Fruit fly (Drosophila melanogaster) whole organism, prepupa: ENCODE measurements around the gene rump.

Experiments
- Blimp-1 ChIP-seq: fragments of 200-800 bp; sonication (Bioruptor generic); optimal IDR thresholded peaks from 3 replicates; lab custom pipeline; 2017; ENCODE audit warnings: missing biosample characterization, missing genetic modification characterization, mild to moderate bottlenecking, moderate library complexity, missing genetic modification reagents
- CG10631 ChIP-seq: fragments of 200-800 bp; sonication (Bioruptor generic); optimal IDR thresholded peaks from 2 replicates; lab custom pipeline; 2016; ENCODE audit warnings: missing biosample characterization, missing genetic modification characterization
- CG11294 ChIP-seq: fragments of 200-800 bp; sonication (Bioruptor generic); IDR thresholded peaks from 2 replicates; pipeline ENCODE4 v1.3.6; 2022; ENCODE audit warnings: missing biosample characterization, missing genetic modification characterization
- CG11902 ChIP-seq: fragments of 200-800 bp; sonication (Bioruptor generic); optimal IDR thresholded peaks from 3 replicates; lab custom pipeline; 2016; ENCODE audit warnings: missing biosample characterization, missing genetic modification characterization
- CG15336 ChIP-seq: fragments of 200-800 bp; sonication (Bioruptor generic); IDR thresholded peaks from 2 replicates; pipeline ENCODE4 v1.3.6; 2022; ENCODE audit warnings: missing biosample characterization, missing genetic modification characterization
- CG16779 ChIP-seq: fragments of 200-800 bp; sonication (Bioruptor generic); optimal IDR thresholded peaks from 3 replicates; lab custom pipeline; 2017; ENCODE audit warnings: missing biosample characterization, mild to moderate bottlenecking, missing genetic modification characterization
- CG3032 ChIP-seq: fragments of 200-800 bp; optimal IDR thresholded peaks from 2 replicates; lab custom pipeline; 2019; ENCODE audit warnings: missing biosample characterization, mild to moderate bottlenecking, missing genetic modification characterization, moderate library complexity
- CG31627 ChIP-seq: fragments of 200-800 bp; sonication (Bioruptor generic); optimal IDR thresholded peaks from 3 replicates; lab custom pipeline; 2016; ENCODE audit warnings: missing biosample characterization, missing genetic modification characterization
- CG34406 ChIP-seq: fragments of 200-800 bp; sonication (Bioruptor generic); optimal IDR thresholded peaks from 3 replicates; lab custom pipeline; 2016; ENCODE audit warnings: missing biosample characterization, missing genetic modification characterization
- CG3919 ChIP-seq: fragments of 200-800 bp; sonication (Bioruptor generic); optimal IDR thresholded peaks from 3 replicates; lab custom pipeline; 2016; ENCODE audit warnings: missing biosample characterization, missing genetic modification characterization
- CG4318 ChIP-seq: fragments of 200-800 bp; sonication (Bioruptor generic); optimal IDR thresholded peaks from 3 replicates; lab custom pipeline; 2017; ENCODE audit warnings: missing biosample characterization, mild to moderate bottlenecking, missing genetic modification characterization
- CG6163 ChIP-seq: fragments of 200-800 bp; sonication (Bioruptor generic); IDR thresholded peaks from 3 replicates; pipeline ENCODE4 v1.3.6; 2022; ENCODE audit warnings: missing biosample characterization, missing genetic modification characterization
- CG6792 ChIP-seq: fragments of 200-800 bp; sonication (Bioruptor generic); optimal IDR thresholded peaks from 3 replicates; lab custom pipeline; 2016; ENCODE audit warnings: missing biosample characterization, missing genetic modification characterization
- CG6808 ChIP-seq: fragments of 200-800 bp; sonication (Bioruptor generic); optimal IDR thresholded peaks from 3 replicates; lab custom pipeline; 2017; ENCODE audit warnings: missing biosample characterization, missing genetic modification characterization, mild to moderate bottlenecking, moderate library complexity, missing genetic modification reagents
- CG6854 ChIP-seq: fragments of 200-800 bp; sonication (Bioruptor generic); optimal IDR thresholded peaks from 2 replicates; lab custom pipeline; 2017; ENCODE audit warnings: missing biosample characterization, mild to moderate bottlenecking, missing genetic modification characterization
- CG7368 ChIP-seq: fragments of 200-800 bp; sonication (Bioruptor generic); optimal IDR thresholded peaks from 3 replicates; lab custom pipeline; 2016; ENCODE audit warnings: missing biosample characterization, missing genetic modification characterization
- CG8119 ChIP-seq: fragments of 200-800 bp; sonication (Bioruptor generic); IDR thresholded peaks from 3 replicates; pipeline ENCODE4 v1.3.6; 2022; ENCODE audit warnings: missing biosample characterization, missing genetic modification characterization
- CG8319 ChIP-seq: fragments of 200-800 bp; sonication (Bioruptor generic); optimal IDR thresholded peaks from 3 replicates; lab custom pipeline; 2016; ENCODE audit warnings: missing biosample characterization, missing genetic modification characterization
- CG8632 ChIP-seq: fragments of 200-800 bp; sonication (Bioruptor generic); optimal IDR thresholded peaks from 3 replicates; lab custom pipeline; 2016; ENCODE audit warnings: missing biosample characterization, missing genetic modification characterization
- CG9139 ChIP-seq: fragments of 200-800 bp; sonication (Bioruptor generic); optimal IDR thresholded peaks from 3 replicates; lab custom pipeline; 2017; ENCODE audit warnings: missing biosample characterization, mild to moderate bottlenecking, missing genetic modification characterization
- Eip75B ChIP-seq: fragments of 200-800 bp; sonication (Bioruptor generic); optimal IDR thresholded peaks from 3 replicates; lab custom pipeline; 2016; ENCODE audit warnings: missing biosample characterization, missing genetic modification characterization
- Eip78C ChIP-seq: fragments of 200-800 bp; sonication (Bioruptor generic); peaks from one replicate; lab custom pipeline; 2016; ENCODE audit warnings: missing biosample characterization, missing genetic modification characterization
- Eip93F ChIP-seq: fragments of 200-800 bp; sonication (Bioruptor generic); optimal IDR thresholded peaks from 2 replicates; lab custom pipeline; 2016; ENCODE audit warnings: missing biosample characterization, mild to moderate bottlenecking, missing genetic modification characterization
- Ets21C ChIP-seq: fragments of 200-800 bp; sonication (Bioruptor generic); optimal IDR thresholded peaks from 3 replicates; lab custom pipeline; 2016; ENCODE audit warnings: missing biosample characterization, missing genetic modification characterization
- Gug ChIP-seq: fragments of 200-800 bp; sonication (Bioruptor generic); IDR thresholded peaks from 2 replicates; pipeline ENCODE4 v1.3.6; 2022; ENCODE audit warnings: missing biosample characterization, missing genetic modification characterization
- Hr38 ChIP-seq: sonication (Bioruptor generic); optimal IDR thresholded peaks from 2 replicates; lab custom pipeline; 2016; ENCODE audit warnings: missing biosample characterization, missing genetic modification characterization
- Hr39 ChIP-seq: fragments of 200-800 bp; sonication (Bioruptor generic); optimal IDR thresholded peaks from 2 replicates; lab custom pipeline; 2016; ENCODE audit warnings: missing biosample characterization, missing genetic modification characterization
- OdsH ChIP-seq: fragments of 200-800 bp; sonication (Bioruptor generic); optimal IDR thresholded peaks from 3 replicates; lab custom pipeline; 2016; ENCODE audit warnings: missing biosample characterization, missing genetic modification characterization
- Smox ChIP-seq: fragments of 200-800 bp; sonication (Bioruptor generic); optimal IDR thresholded peaks from 3 replicates; lab custom pipeline; 2016; ENCODE audit warnings: missing biosample characterization, missing genetic modification characterization
- Sox102F ChIP-seq: fragments of 200-800 bp; sonication (Bioruptor generic); optimal IDR thresholded peaks from 2 replicates; lab custom pipeline; 2016; ENCODE audit warnings: missing biosample characterization, mild to moderate bottlenecking, missing genetic modification characterization
- Sox15 ChIP-seq: fragments of 200-800 bp; sonication (Bioruptor generic); optimal IDR thresholded peaks from 3 replicates; lab custom pipeline; 2016; ENCODE audit warnings: missing biosample characterization, missing genetic modification characterization
- achi ChIP-seq: fragments of 200-800 bp; sonication (Bioruptor generic); optimal IDR thresholded peaks from 3 replicates; lab custom pipeline; 2016; ENCODE audit warnings: missing biosample characterization, missing genetic modification characterization
- acj6 ChIP-seq: fragments of 200-800 bp; sonication (Bioruptor generic); optimal IDR thresholded peaks from 3 replicates; lab custom pipeline; 2016; ENCODE audit warnings: missing biosample characterization, missing genetic modification characterization
- cyc ChIP-seq: fragments of 200-800 bp; sonication (Bioruptor generic); optimal IDR thresholded peaks from 3 replicates; lab custom pipeline; 2016; ENCODE audit warnings: missing biosample characterization, missing genetic modification characterization
- dsx ChIP-seq: fragments of 200-800 bp; optimal IDR thresholded peaks from 3 replicates; lab custom pipeline; 2019; ENCODE audit warnings: missing biosample characterization, mild to moderate bottlenecking, missing genetic modification characterization, moderate library complexity; ENCODE audit not compliant: poor library complexity, severe bottlenecking
- eg ChIP-seq: fragments of 200-800 bp; sonication (Bioruptor generic); IDR thresholded peaks from 3 replicates; pipeline ENCODE4 v1.3.6; 2022; ENCODE audit warnings: missing biosample characterization, missing genetic modification characterization
- esn ChIP-seq: fragments of 200-800 bp; sonication (Bioruptor generic); optimal IDR thresholded peaks from 2 replicates; lab custom pipeline; 2016; ENCODE audit warnings: missing biosample characterization, mild to moderate bottlenecking, missing genetic modification characterization, moderate library complexity
- fd59A ChIP-seq: fragments of 200-800 bp; sonication (Bioruptor generic); optimal IDR thresholded peaks from 2 replicates; lab custom pipeline; 2017; ENCODE audit warnings: missing biosample characterization, mild to moderate bottlenecking, missing genetic modification characterization, missing genetic modification reagents
- fkh ChIP-seq: fragments of 200-800 bp; sonication (Bioruptor generic); optimal IDR thresholded peaks from 3 replicates; lab custom pipeline; 2017; ENCODE audit warnings: missing biosample characterization, mild to moderate bottlenecking, missing genetic modification characterization, moderate library complexity
- lz ChIP-seq: fragments of 200-800 bp; sonication (Bioruptor generic); optimal IDR thresholded peaks from 3 replicates; lab custom pipeline; 2016; ENCODE audit warnings: missing biosample characterization, missing genetic modification characterization
- net ChIP-seq: fragments of 200-800 bp; sonication (Bioruptor generic); optimal IDR thresholded peaks from 3 replicates; lab custom pipeline; 2016; ENCODE audit warnings: missing biosample characterization, missing genetic modification characterization
- pdm3 ChIP-seq: fragments of 200-800 bp; sonication (Bioruptor generic); optimal IDR thresholded peaks from 3 replicates; lab custom pipeline; 2016; ENCODE audit warnings: missing biosample characterization, missing genetic modification characterization
- spab ChIP-seq: fragments of 200-800 bp; sonication (Bioruptor generic); optimal IDR thresholded peaks from 2 replicates; lab custom pipeline; 2017; ENCODE audit warnings: missing biosample characterization, mild to moderate bottlenecking, missing genetic modification characterization, missing genetic modification reagents
- svp ChIP-seq: fragments of 200-800 bp; sonication (Bioruptor generic); peaks from one replicate; lab custom pipeline; 2016; ENCODE audit warnings: missing biosample characterization, missing genetic modification characterization
- topi ChIP-seq: fragments of 200-800 bp; sonication (Bioruptor generic); optimal IDR thresholded peaks from 3 replicates; lab custom pipeline; 2016; ENCODE audit warnings: missing biosample characterization, missing genetic modification characterization

The rump gene

dm6 chr3R:9468109-9468508 is 42.0 kb downstream of the rump start:
- TF ChIP-seq eg (GFP tag; lab: Robert Waterston, UW), result no peak
- no peak for TF ChIP-seq Hr38
- TF ChIP-seq CG16779, result no peak
- no peak for TF ChIP-seq Smox (GFP tag; lab: Kevin White, UChicago)
- TF ChIP-seq OdsH, result no peak
- peak; percentile 36 for TF ChIP-seq svp (GFP tag; lab: Kevin White, UChicago)
- TF ChIP-seq CG31627 (GFP tag; lab: Kevin White, UChicago), result no peak

- TF ChIP-seq CG6163 (GFP tag; lab: Robert Waterston, UW) (no peak), OdsH (no peak), CG34406 (GFP tag; lab: Kevin White, UChicago) (no peak), fd59A (GFP tag; lab: Kevin White, UChicago) (no peak), acj6 (GFP tag; lab: Kevin White, UChicago) (no peak), CG6854 (GFP tag; lab: Kevin White, UChicago) (no peak), eg (GFP tag; lab: Robert Waterston, UW) (no peak), lz (GFP tag; lab: Kevin White, UChicago) (no peak), CG7368 (no peak), esn (GFP tag; lab: Kevin White, UChicago) (no peak), Eip93F (no peak), CG11294 (no peak), spab (GFP tag; lab: Kevin White, UChicago) (no peak)
Observed at dm6 chr3R:9460488-9461150, 49.5 kb downstream of the rump start, which contains the start of gene GstZ2. GstZ2 (minus strand) TSS chr3R:9460652.

- TF ChIP-seq cyc (GFP tag; lab: Kevin White, UChicago) (peak; percentile 54), CG11902 (GFP tag; lab: Kevin White, UChicago) (no peak), CG11294 (peak; percentile 31; the same call in 1 of the 2 replicates), CG10631 (GFP tag; lab: Kevin White, UChicago) (peak; percentile 34), CG6792 (GFP tag; lab: Kevin White, UChicago) (peak; percentile 48), Ets21C (GFP tag; lab: Kevin White, UChicago) (peak; percentile 4), CG4318 (peak; percentile 13), CG8119 (GFP tag; lab: Robert Waterston, UW) (peak; percentile 42; the same call in 1 of the 3 replicates), CG15336 (no peak), Hr38 (no peak), CG6808 (GFP tag; lab: Kevin White, UChicago) (peak; percentile 63), net (peak; percentile 15), dsx (GFP tag; lab: Kevin White, UChicago) (no peak), topi (peak; percentile 56), CG6854 (GFP tag; lab: Kevin White, UChicago) (no peak), Blimp-1 (GFP tag; lab: Kevin White, UChicago) (peak; percentile 27), eg (GFP tag; lab: Robert Waterston, UW) (no peak; the same call in 1 of the 3 replicates), Eip78C (peak; percentile 82), Hr39 (GFP tag; lab: Kevin White, UChicago) (no peak), Gug (no peak), Sox15 (GFP tag; lab: Kevin White, UChicago) (peak; percentile 11), CG9139 (peak; percentile 9), CG3919 (peak; percentile 29), Sox102F (peak; percentile 48), CG8632 (GFP tag; lab: Kevin White, UChicago) (peak; percentile 22), lz (GFP tag; lab: Kevin White, UChicago) (peak; percentile 66), CG3032 (tag; lab: Kevin White, UChicago) (no peak), pdm3 (GFP tag; lab: Kevin White, UChicago) (peak; percentile 52), fd59A (GFP tag; lab: Kevin White, UChicago) (peak; percentile 36), Eip75B (GFP tag; lab: Kevin White, UChicago) (peak; percentile 45), fkh (GFP tag; lab: Kevin White, UChicago) (no peak), CG8319 (no peak), spab (GFP tag; lab: Kevin White, UChicago) (peak; percentile 46), achi (GFP tag; lab: Kevin White, UChicago) (peak; percentile 55), CG7368 (peak; percentile 7)
Observed at dm6 chr3R:9459385-9460285, 50.5 kb downstream of the rump start.
